Worm (Caenorhabditis elegans): Measurements from ENCODE around the gene acy-3.

DNA sequence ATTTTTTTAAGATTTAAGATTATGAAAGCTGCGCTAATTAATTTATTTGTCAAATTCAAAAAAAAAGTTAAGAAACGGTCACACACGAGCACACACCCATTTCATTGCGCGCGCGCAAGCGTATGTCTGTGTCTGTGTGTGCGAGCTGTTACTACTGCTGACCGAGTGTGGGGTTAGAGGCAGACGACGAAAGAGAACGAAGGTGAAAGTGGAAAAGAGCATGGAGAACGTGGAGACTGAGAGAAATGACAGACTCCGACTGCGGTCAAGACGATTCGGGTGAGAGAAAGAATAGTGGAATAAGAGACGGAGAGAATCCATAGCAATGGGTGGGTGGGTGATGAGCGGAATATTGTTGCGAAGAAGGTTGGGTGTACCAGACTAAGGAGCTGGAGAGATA lies 33.9 kb upstream of the acy-3 start:
- TF ChIP-seq ama-1 (optimal IDR thresholded peaks at IDR 0.05) (no peak), ceh-13 (GFP tag; optimal IDR thresholded peaks at IDR 0.05) (no peak), flt-1 (GFP tag; IDR thresholded peaks at IDR 0.05) (no peak), tbx-11 (GFP tag; IDR thresholded peaks at IDR 0.05) (no peak), aly-1 (tag; optimal IDR thresholded peaks at IDR 0.05) (peak; percentile 36), scrt-1 (GFP tag; IDR thresholded peaks at IDR 0.05) (no peak), F13C5.2 (tag; optimal IDR thresholded peaks at IDR 0.05) (peak; percentile 20), ceh-36 (tag; optimal IDR thresholded peaks at IDR 0.05) (no peak), hmg-4 (GFP tag; optimal IDR thresholded peaks at IDR 0.05) (peak; percentile 74), tbx-37 (GFP tag; conservative IDR thresholded peaks at IDR 0.05) (no peak), tra-4 (tag; optimal IDR thresholded peaks at IDR 0.05) (no peak), hmbx-1 (tag; optimal IDR thresholded peaks at IDR 0.05) (no peak)
